Worm (Caenorhabditis elegans): ENCODE data around the gene irld-61.
A peak's percentile ranks its signal among the peaks of the same experiment; 100 is the strongest.

The irld-61 gene

DNA sequence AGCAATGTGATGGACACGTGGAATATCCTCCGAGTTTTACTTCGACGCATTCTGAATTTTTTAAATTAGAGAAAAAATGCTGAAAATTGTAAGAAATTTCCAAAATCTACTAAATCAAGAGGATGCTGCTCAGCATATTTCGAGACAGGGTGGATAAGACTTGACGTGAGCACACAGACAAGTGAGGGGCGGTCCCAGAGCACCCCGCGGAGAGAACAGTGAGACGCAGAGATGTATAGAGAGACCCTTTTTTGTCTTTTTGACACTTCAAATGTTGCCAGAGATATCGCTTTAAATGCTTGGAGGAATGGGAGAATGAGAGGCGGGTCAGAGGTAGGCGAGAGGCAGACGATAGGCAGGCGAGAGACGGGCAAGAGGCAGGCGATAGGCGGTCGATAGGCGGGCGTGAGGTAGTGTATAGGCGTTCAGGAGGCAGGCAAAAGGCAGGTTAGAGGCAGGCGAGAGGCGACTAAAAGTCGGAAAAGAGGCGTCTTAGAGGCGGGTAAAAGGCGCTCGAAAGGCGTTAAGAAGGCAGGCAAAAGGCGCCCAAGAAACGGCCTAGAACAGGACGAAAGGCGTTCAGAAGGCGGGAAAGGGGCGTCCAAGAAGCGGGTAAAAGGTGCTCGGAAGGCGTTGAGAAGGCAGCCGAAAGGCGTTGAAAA, 15.5 kb downstream of the irld-61 start, which contains the start of gene gab-1:
gab-1 (minus strand) TSS at position 51 of the 662 bp plus-strand sequence.
- TF ChIP-seq tab-1 (GFP tag; IDR thresholded peaks at IDR 0.05), result no peak
- TF ChIP-seq ztf-29 (GFP tag; IDR thresholded peaks at IDR 0.05), result no peak
- TF ChIP-seq T22C8.4 (GFP tag; IDR thresholded peaks at IDR 0.05), result no peak
- no peak for TF ChIP-seq ztf-23 (GFP tag; IDR thresholded peaks at IDR 0.05)
- TF ChIP-seq cog-1 (tag; optimal IDR thresholded peaks at IDR 0.05), result no peak
- TF ChIP-seq med-1 (GFP tag; optimal IDR thresholded peaks at IDR 0.05; ENCODE audit: insufficient read depth), result no peak
- no peak for TF ChIP-seq flt-1 (GFP tag; IDR thresholded peaks at IDR 0.05)
- no peak for TF ChIP-seq ref-1 (GFP tag; conservative IDR thresholded peaks at IDR 0.05)
- no peak for TF ChIP-seq klf-2 (GFP tag; conservative IDR thresholded peaks at IDR 0.05)

DNA sequence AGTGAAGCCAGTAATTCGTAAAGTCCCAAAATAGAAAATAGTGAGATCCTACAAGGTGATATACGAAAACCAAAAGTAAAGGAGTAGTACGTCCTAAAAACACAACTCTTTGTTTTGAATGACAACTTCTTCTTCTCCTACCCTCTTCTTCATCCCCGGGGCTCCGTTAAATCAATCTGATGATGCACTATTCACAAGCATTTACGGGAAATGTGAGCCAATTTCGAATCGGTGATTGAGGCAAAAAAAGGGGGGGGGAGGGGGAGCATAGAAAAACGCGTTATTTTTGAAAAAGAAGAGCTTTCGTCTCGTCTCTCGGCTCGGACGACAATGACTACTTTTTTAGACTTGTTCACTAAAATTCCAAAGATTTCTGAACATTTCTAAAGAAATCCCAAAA, 19.5 kb downstream of the irld-61 start:
- TF ChIP-seq T22C8.4 (GFP tag; IDR thresholded peaks at IDR 0.05), result no peak
- TF ChIP-seq flt-1 (GFP tag; IDR thresholded peaks at IDR 0.05), result no peak
- no peak for TF ChIP-seq tab-1 (GFP tag; IDR thresholded peaks at IDR 0.05)
- TF ChIP-seq cog-1 (tag; optimal IDR thresholded peaks at IDR 0.05), result no peak
- TF ChIP-seq ztf-23 (GFP tag; IDR thresholded peaks at IDR 0.05), result no peak
- TF ChIP-seq ztf-29 (GFP tag; IDR thresholded peaks at IDR 0.05), result no peak
- no peak for TF ChIP-seq med-1 (GFP tag; optimal IDR thresholded peaks at IDR 0.05; ENCODE audit: insufficient read depth)
- no peak for TF ChIP-seq ref-1 (GFP tag; conservative IDR thresholded peaks at IDR 0.05)

DNA sequence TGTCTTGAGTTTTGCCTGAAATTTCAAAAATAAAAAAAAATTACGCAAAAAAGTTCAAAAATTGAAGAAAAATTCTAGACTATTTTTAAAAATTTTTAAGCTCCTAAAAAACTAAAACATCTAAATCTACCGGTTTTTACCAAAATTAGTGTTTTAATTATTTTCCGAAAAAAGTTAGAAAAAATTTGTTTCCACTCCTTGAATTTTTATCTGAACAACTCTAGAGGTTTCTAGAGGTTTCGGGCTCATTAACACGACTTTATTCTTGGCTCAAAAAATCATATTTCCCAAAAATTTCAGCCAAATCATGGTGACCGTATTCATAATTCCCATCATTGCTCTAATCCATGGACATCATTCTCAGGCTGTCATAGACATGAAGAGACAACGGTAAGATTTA, 20.5 kb downstream of the irld-61 start, which contains the start of gene lgc-37:
lgc-37 (plus strand) TSS at position 301 of the 400 bp plus-strand sequence.
- no peak for TF ChIP-seq med-1 (GFP tag; optimal IDR thresholded peaks at IDR 0.05; ENCODE audit: insufficient read depth)
- TF ChIP-seq ztf-29 (GFP tag; IDR thresholded peaks at IDR 0.05), result no peak
- TF ChIP-seq flt-1 (GFP tag; IDR thresholded peaks at IDR 0.05), result no peak
- no peak for TF ChIP-seq T22C8.4 (GFP tag; IDR thresholded peaks at IDR 0.05)
- no peak for TF ChIP-seq ref-1 (GFP tag; conservative IDR thresholded peaks at IDR 0.05)
- TF ChIP-seq klf-2 (GFP tag; conservative IDR thresholded peaks at IDR 0.05), result no peak
- no peak for TF ChIP-seq tab-1 (GFP tag; IDR thresholded peaks at IDR 0.05)
- TF ChIP-seq ztf-23 (GFP tag; IDR thresholded peaks at IDR 0.05), result no peak
- no peak for TF ChIP-seq cog-1 (tag; optimal IDR thresholded peaks at IDR 0.05)

DNA sequence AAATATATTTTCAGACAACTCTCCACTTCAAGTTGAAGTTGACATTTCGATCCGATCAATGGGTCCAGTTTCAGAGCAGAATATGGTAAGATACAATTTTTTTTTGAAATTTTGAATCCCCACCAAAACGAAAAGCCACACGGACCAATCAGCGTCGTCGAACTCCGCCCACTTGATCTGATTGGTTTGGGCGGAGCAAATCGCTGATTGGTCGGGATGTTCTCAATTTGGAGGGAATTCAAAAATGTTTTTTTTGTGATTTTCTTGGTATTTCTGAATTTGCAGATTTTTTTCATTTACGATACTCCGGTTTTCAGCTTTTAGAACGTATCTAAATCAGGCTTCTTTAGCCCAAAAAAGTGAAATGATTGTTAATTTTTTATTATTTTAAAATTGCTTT, 21.1 kb downstream of the irld-61 start:
- TF ChIP-seq cog-1 (tag; optimal IDR thresholded peaks at IDR 0.05) (no peak), ref-1 (GFP tag; conservative IDR thresholded peaks at IDR 0.05) (no peak), klf-2 (GFP tag; conservative IDR thresholded peaks at IDR 0.05) (no peak), med-1 (GFP tag; optimal IDR thresholded peaks at IDR 0.05; ENCODE audit: insufficient read depth) (no peak), flt-1 (GFP tag; IDR thresholded peaks at IDR 0.05) (no peak), ztf-29 (GFP tag; IDR thresholded peaks at IDR 0.05) (no peak), tab-1 (GFP tag; IDR thresholded peaks at IDR 0.05) (no peak), T22C8.4 (GFP tag; IDR thresholded peaks at IDR 0.05) (no peak), ztf-23 (GFP tag; IDR thresholded peaks at IDR 0.05) (no peak)

DNA sequence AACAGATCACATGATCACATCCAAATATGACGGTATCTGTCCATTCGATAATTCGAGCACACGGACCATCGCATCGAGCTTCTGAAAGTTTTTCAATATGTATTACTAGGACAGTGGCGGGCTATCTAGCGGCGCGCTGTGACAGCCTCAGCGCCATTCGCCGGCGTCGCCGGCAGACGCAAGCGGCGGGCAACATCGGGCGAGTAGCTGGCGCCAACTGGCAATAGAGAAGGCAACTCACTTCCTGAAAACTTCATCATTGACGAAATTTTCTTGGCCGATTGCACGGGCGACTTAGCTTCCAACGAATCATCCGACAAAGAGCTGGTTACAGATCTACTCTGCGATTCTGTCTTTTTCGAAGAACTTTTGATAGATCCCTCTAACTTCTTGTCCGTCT, 23.9 kb downstream of the irld-61 start:
- TF ChIP-seq tab-1 (GFP tag; IDR thresholded peaks at IDR 0.05) (no peak), cog-1 (tag; optimal IDR thresholded peaks at IDR 0.05) (no peak), T22C8.4 (GFP tag; IDR thresholded peaks at IDR 0.05) (no peak), klf-2 (GFP tag; conservative IDR thresholded peaks at IDR 0.05) (no peak), ref-1 (GFP tag; conservative IDR thresholded peaks at IDR 0.05) (no peak), ztf-23 (GFP tag; IDR thresholded peaks at IDR 0.05) (no peak), flt-1 (GFP tag; IDR thresholded peaks at IDR 0.05) (no peak), med-1 (GFP tag; optimal IDR thresholded peaks at IDR 0.05; ENCODE audit: insufficient read depth) (no peak)

DNA sequence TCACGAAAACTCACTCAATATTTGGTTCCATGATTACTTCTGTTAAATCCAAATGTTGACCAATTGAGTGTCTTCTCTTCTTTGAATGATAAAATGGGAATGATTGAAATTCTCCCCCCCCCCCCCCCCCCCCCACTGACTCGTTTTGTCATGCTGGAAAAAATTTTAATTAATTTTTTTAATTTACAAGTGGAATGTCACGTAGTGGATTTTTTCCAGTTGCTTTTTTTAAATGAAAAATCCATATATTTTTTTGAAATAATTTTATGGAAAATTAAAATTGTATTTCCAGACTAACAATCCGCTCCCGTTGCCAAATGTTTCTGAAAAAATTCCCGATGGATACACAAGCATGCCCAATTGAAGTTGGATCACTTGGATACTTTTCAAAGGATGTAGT, 25.1 kb downstream of the irld-61 start, which contains the start of gene BE10.1:
BE10.1 (minus strand) TSS at position 101 of the 400 bp plus-strand sequence.
- TF ChIP-seq med-1 (GFP tag; optimal IDR thresholded peaks at IDR 0.05; ENCODE audit: insufficient read depth) (no peak), tab-1 (GFP tag; IDR thresholded peaks at IDR 0.05) (no peak), ref-1 (GFP tag; conservative IDR thresholded peaks at IDR 0.05) (no peak), flt-1 (GFP tag; IDR thresholded peaks at IDR 0.05) (no peak), T22C8.4 (GFP tag; IDR thresholded peaks at IDR 0.05) (no peak), klf-2 (GFP tag; conservative IDR thresholded peaks at IDR 0.05) (no peak), ztf-29 (GFP tag; IDR thresholded peaks at IDR 0.05) (no peak), cog-1 (tag; optimal IDR thresholded peaks at IDR 0.05) (no peak), ztf-23 (GFP tag; IDR thresholded peaks at IDR 0.05) (no peak)

DNA sequence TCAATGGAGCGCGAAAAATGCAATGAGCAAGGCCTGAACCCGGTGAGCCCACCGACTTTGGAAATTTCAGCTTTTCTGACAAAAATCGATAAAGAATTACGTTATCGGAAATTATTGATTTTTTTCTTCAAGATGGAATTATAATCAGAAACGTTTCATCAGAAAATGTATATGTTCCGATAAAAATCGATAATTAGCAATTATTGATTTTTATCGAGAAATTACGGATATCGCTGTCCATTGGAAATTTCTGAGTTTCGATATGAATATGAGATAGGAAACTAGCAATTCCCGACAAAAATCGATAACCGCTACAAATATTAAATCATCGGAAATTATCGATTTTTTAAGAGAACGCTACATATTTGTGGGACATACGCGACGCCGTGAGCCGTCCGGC, 29.8 kb downstream of the irld-61 start:
- TF ChIP-seq T22C8.4 (GFP tag; IDR thresholded peaks at IDR 0.05) (peak; percentile 81), flt-1 (GFP tag; IDR thresholded peaks at IDR 0.05) (no peak)

DNA sequence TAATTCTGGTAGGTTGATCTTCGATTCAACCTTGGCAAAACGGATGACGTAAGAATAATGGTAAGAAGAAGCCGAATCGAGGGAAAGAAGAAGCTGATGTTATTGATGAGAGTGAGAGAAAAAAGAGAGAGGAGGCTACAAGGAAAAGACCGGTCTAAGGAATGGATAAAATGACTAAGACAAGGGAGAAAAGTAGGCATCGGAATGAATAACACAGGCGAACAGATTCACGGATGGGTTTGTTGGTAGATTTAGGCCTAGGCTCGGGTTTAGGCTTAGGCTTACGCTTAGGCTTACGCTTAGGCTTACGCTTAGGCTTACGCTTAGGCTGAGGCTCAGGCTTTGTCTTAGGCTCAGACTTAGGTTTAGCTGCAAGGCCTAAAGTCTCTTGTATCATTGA, 34.1 kb downstream of the irld-61 start, which contains the start of gene agmo-1:
agmo-1 (minus strand) TSS at position 101 of the 400 bp plus-strand sequence.
- TF ChIP-seq tab-1 (GFP tag; IDR thresholded peaks at IDR 0.05) (no peak), klf-2 (GFP tag; conservative IDR thresholded peaks at IDR 0.05) (no peak), cog-1 (tag; optimal IDR thresholded peaks at IDR 0.05) (no peak), flt-1 (GFP tag; IDR thresholded peaks at IDR 0.05) (no peak), ztf-23 (GFP tag; IDR thresholded peaks at IDR 0.05) (no peak), ztf-29 (GFP tag; IDR thresholded peaks at IDR 0.05) (no peak), T22C8.4 (GFP tag; IDR thresholded peaks at IDR 0.05) (no peak), ref-1 (GFP tag; conservative IDR thresholded peaks at IDR 0.05) (no peak), med-1 (GFP tag; optimal IDR thresholded peaks at IDR 0.05; ENCODE audit: insufficient read depth) (no peak)

DNA sequence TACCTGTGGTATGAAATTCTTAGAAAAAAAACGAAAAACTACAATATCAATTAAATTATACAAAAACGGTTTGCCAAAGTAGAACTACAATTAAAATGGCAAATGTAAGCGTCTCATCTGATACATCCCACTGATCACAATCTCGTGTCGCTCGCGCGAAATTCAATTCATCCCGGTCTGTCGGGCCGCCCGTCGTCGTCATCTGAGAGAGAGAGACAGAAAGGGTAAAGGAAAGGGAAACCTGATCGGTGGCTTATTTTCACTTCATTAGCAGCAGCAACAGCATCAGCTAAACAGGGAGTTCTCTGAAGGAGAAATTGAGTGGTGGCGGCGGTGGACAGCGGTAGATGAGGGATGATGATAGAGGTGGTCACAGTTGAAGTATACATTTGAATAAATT, 36.2 kb downstream of the irld-61 start:
- TF ChIP-seq ref-1 (GFP tag; conservative IDR thresholded peaks at IDR 0.05) (no peak), klf-2 (GFP tag; conservative IDR thresholded peaks at IDR 0.05) (no peak), tab-1 (GFP tag; IDR thresholded peaks at IDR 0.05) (no peak), ztf-23 (GFP tag; IDR thresholded peaks at IDR 0.05) (no peak), cog-1 (tag; optimal IDR thresholded peaks at IDR 0.05) (no peak), flt-1 (GFP tag; IDR thresholded peaks at IDR 0.05) (no peak), ztf-29 (GFP tag; IDR thresholded peaks at IDR 0.05) (no peak), med-1 (GFP tag; optimal IDR thresholded peaks at IDR 0.05; ENCODE audit: insufficient read depth) (no peak), T22C8.4 (GFP tag; IDR thresholded peaks at IDR 0.05) (no peak)
